Fruit fly (Drosophila melanogaster) whole organism, prepupa: Measurements from ENCODE around the gene HisRS.
A peak's percentile ranks its signal among the peaks of the same experiment; 100 is the strongest.

Experiments
- CG11902 ChIP-seq: fragments of 200-800 bp; sonication (Bioruptor generic); optimal IDR thresholded peaks from 3 replicates; lab custom pipeline; 2016; ENCODE audit warnings: missing biosample characterization, missing genetic modification characterization
- CG31627 ChIP-seq: fragments of 200-800 bp; sonication (Bioruptor generic); optimal IDR thresholded peaks from 3 replicates; lab custom pipeline; 2016; ENCODE audit warnings: missing biosample characterization, missing genetic modification characterization
- CG6854 ChIP-seq: fragments of 200-800 bp; sonication (Bioruptor generic); optimal IDR thresholded peaks from 2 replicates; lab custom pipeline; 2017; ENCODE audit warnings: missing biosample characterization, mild to moderate bottlenecking, missing genetic modification characterization
- OdsH ChIP-seq: fragments of 200-800 bp; sonication (Bioruptor generic); optimal IDR thresholded peaks from 3 replicates; lab custom pipeline; 2016; ENCODE audit warnings: missing biosample characterization, missing genetic modification characterization
- fd59A ChIP-seq: fragments of 200-800 bp; sonication (Bioruptor generic); optimal IDR thresholded peaks from 2 replicates; lab custom pipeline; 2017; ENCODE audit warnings: missing biosample characterization, mild to moderate bottlenecking, missing genetic modification characterization, missing genetic modification reagents
- fkh ChIP-seq: fragments of 200-800 bp; sonication (Bioruptor generic); optimal IDR thresholded peaks from 3 replicates; lab custom pipeline; 2017; ENCODE audit warnings: missing biosample characterization, mild to moderate bottlenecking, missing genetic modification characterization, moderate library complexity
- pdm3 ChIP-seq: fragments of 200-800 bp; sonication (Bioruptor generic); optimal IDR thresholded peaks from 3 replicates; lab custom pipeline; 2016; ENCODE audit warnings: missing biosample characterization, missing genetic modification characterization
- topi ChIP-seq: fragments of 200-800 bp; sonication (Bioruptor generic); optimal IDR thresholded peaks from 3 replicates; lab custom pipeline; 2016; ENCODE audit warnings: missing biosample characterization, missing genetic modification characterization

DNA sequence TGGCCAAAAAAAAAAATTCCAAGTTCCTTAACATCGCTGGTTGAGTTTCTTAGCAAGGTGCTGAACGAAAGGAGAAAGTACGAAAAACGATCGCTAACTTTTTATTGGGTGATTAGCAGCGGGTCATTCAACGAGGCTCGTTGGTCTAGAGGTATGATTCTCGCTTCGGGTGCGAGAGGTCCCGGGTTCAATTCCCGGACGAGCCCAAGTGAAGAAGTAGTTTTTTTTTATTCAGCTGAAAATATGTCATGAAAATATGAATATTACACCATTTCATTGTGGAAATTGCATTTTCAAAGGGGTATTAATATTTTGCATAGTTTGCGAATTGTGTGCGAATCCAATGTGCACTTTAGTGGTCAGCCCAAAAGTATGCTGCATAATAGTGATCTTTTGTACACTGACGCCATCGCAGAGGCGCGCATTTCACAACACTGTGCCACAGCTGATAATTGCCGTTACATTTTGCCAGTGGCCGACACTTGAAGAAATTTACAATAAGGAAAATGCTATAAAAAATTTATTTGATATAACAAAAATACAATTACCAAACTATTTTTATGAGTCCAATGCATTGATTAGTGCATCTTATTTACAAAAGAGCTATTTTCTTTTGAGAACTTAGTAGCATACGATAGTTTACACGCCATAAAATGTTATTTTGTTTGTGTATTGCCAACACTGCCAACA lies 50.5 kb downstream of the HisRS start:
- peak; percentile 19 for TF ChIP-seq pdm3 (GFP tag; lab: Kevin White, UChicago)
- TF ChIP-seq CG31627: peak; percentile 18
- peak; percentile 36 for TF ChIP-seq topi (GFP tag; lab: Kevin White, UChicago)
- peak; percentile 2 for TF ChIP-seq OdsH
- no peak for TF ChIP-seq CG11902 (GFP tag; lab: Kevin White, UChicago)
- TF ChIP-seq fkh (GFP tag; lab: Kevin White, UChicago): no peak
- TF ChIP-seq fd59A: no peak
- no peak for TF ChIP-seq CG6854 (GFP tag; lab: Kevin White, UChicago)
